Fruit fly (Drosophila melanogaster) whole organism, prepupa: Measurements from ENCODE around the gene CG8507.
A peak's percentile ranks its signal among the peaks of the same experiment; 100 is the strongest.

Experiments used
- CG10669 ChIP-seq: fragments of 200-800 bp; sonication (Bioruptor generic); optimal IDR thresholded peaks from 3 replicates; lab custom pipeline; 2018; ENCODE audit warnings: missing biosample characterization, mild to moderate bottlenecking, missing genetic modification characterization, moderate library complexity
- CG11294 ChIP-seq: fragments of 200-800 bp; sonication (Bioruptor generic); IDR thresholded peaks from 2 replicates; pipeline ENCODE4 v1.3.6; 2022; ENCODE audit warnings: missing biosample characterization, missing genetic modification characterization
- CG11762 ChIP-seq: fragments of 200-800 bp; sonication (Bioruptor generic); optimal IDR thresholded peaks from 3 replicates; lab custom pipeline; 2016; ENCODE audit warnings: missing biosample characterization, missing genetic modification characterization; ENCODE audit not compliant: insufficient read depth
- CG15336 ChIP-seq: fragments of 200-800 bp; sonication (Bioruptor generic); IDR thresholded peaks from 2 replicates; pipeline ENCODE4 v1.3.6; 2022; ENCODE audit warnings: missing biosample characterization, missing genetic modification characterization
- CG1621 ChIP-seq: fragments of 200-800 bp; sonication (Bioruptor generic); optimal IDR thresholded peaks from 3 replicates; lab custom pipeline; 2018; ENCODE audit warnings: missing biosample characterization, mild to moderate bottlenecking, missing genetic modification characterization
- CG16779 ChIP-seq: fragments of 200-800 bp; sonication (Bioruptor generic); optimal IDR thresholded peaks from 3 replicates; lab custom pipeline; 2017; ENCODE audit warnings: missing biosample characterization, mild to moderate bottlenecking, missing genetic modification characterization
- CG3032 ChIP-seq: fragments of 200-800 bp; optimal IDR thresholded peaks from 2 replicates; lab custom pipeline; 2019; ENCODE audit warnings: missing biosample characterization, mild to moderate bottlenecking, missing genetic modification characterization, moderate library complexity
- CG31627 ChIP-seq: fragments of 200-800 bp; sonication (Bioruptor generic); optimal IDR thresholded peaks from 3 replicates; lab custom pipeline; 2016; ENCODE audit warnings: missing biosample characterization, missing genetic modification characterization
- CG32006 ChIP-seq: fragments of 200-800 bp; sonication (Bioruptor generic); optimal IDR thresholded peaks from 3 replicates; lab custom pipeline; 2017; ENCODE audit warnings: missing biosample characterization, mild to moderate bottlenecking, missing genetic modification characterization
- CG34406 ChIP-seq: fragments of 200-800 bp; sonication (Bioruptor generic); optimal IDR thresholded peaks from 3 replicates; lab custom pipeline; 2016; ENCODE audit warnings: missing biosample characterization, missing genetic modification characterization
- CG3919 ChIP-seq: fragments of 200-800 bp; sonication (Bioruptor generic); optimal IDR thresholded peaks from 3 replicates; lab custom pipeline; 2016; ENCODE audit warnings: missing biosample characterization, missing genetic modification characterization
- CG4318 ChIP-seq: fragments of 200-800 bp; sonication (Bioruptor generic); optimal IDR thresholded peaks from 3 replicates; lab custom pipeline; 2017; ENCODE audit warnings: missing biosample characterization, mild to moderate bottlenecking, missing genetic modification characterization
- CG6276 ChIP-seq: fragments of 200-800 bp; sonication (Bioruptor generic); optimal IDR thresholded peaks from 2 replicates; lab custom pipeline; 2017; ENCODE audit warnings: missing biosample characterization, mild to moderate bottlenecking, missing genetic modification characterization
- CG6792 ChIP-seq: fragments of 200-800 bp; sonication (Bioruptor generic); optimal IDR thresholded peaks from 3 replicates; lab custom pipeline; 2016; ENCODE audit warnings: missing biosample characterization, missing genetic modification characterization
- CG6808 ChIP-seq: fragments of 200-800 bp; sonication (Bioruptor generic); optimal IDR thresholded peaks from 3 replicates; lab custom pipeline; 2017; ENCODE audit warnings: missing biosample characterization, missing genetic modification characterization, mild to moderate bottlenecking, moderate library complexity, missing genetic modification reagents
- CG6854 ChIP-seq: fragments of 200-800 bp; sonication (Bioruptor generic); optimal IDR thresholded peaks from 2 replicates; lab custom pipeline; 2017; ENCODE audit warnings: missing biosample characterization, mild to moderate bottlenecking, missing genetic modification characterization
- CG7368 ChIP-seq: fragments of 200-800 bp; sonication (Bioruptor generic); optimal IDR thresholded peaks from 3 replicates; lab custom pipeline; 2016; ENCODE audit warnings: missing biosample characterization, missing genetic modification characterization
- CG8119 ChIP-seq: fragments of 200-800 bp; sonication (Bioruptor generic); IDR thresholded peaks from 3 replicates; pipeline ENCODE4 v1.3.6; 2022; ENCODE audit warnings: missing biosample characterization, missing genetic modification characterization
- CG8319 ChIP-seq: fragments of 200-800 bp; sonication (Bioruptor generic); optimal IDR thresholded peaks from 3 replicates; lab custom pipeline; 2016; ENCODE audit warnings: missing biosample characterization, missing genetic modification characterization
- CG8632 ChIP-seq: fragments of 200-800 bp; sonication (Bioruptor generic); optimal IDR thresholded peaks from 3 replicates; lab custom pipeline; 2016; ENCODE audit warnings: missing biosample characterization, missing genetic modification characterization
- Eip75B ChIP-seq: fragments of 200-800 bp; sonication (Bioruptor generic); optimal IDR thresholded peaks from 3 replicates; lab custom pipeline; 2016; ENCODE audit warnings: missing biosample characterization, missing genetic modification characterization
- Eip78C ChIP-seq: fragments of 200-800 bp; sonication (Bioruptor generic); peaks from one replicate; lab custom pipeline; 2016; ENCODE audit warnings: missing biosample characterization, missing genetic modification characterization
- Eip93F ChIP-seq: fragments of 200-800 bp; sonication (Bioruptor generic); optimal IDR thresholded peaks from 2 replicates; lab custom pipeline; 2016; ENCODE audit warnings: missing biosample characterization, mild to moderate bottlenecking, missing genetic modification characterization
- Ets21C ChIP-seq: fragments of 200-800 bp; sonication (Bioruptor generic); optimal IDR thresholded peaks from 3 replicates; lab custom pipeline; 2016; ENCODE audit warnings: missing biosample characterization, missing genetic modification characterization
- Ets96B ChIP-seq: fragments of 200-800 bp; optimal IDR thresholded peaks from 2 replicates; lab custom pipeline; 2019; ENCODE audit warnings: missing biosample characterization, mild to moderate bottlenecking, missing genetic modification characterization, moderate library complexity
- Hr4 ChIP-seq: fragments of 200-800 bp; sonication (Bioruptor generic); optimal IDR thresholded peaks from 3 replicates; lab custom pipeline; 2016; ENCODE audit warnings: missing biosample characterization, missing genetic modification characterization
- Met ChIP-seq: fragments of 200-800 bp; sonication (Bioruptor generic); optimal IDR thresholded peaks from 3 replicates; lab custom pipeline; 2016; ENCODE audit warnings: missing biosample characterization, missing genetic modification characterization
- OdsH ChIP-seq: fragments of 200-800 bp; sonication (Bioruptor generic); optimal IDR thresholded peaks from 3 replicates; lab custom pipeline; 2016; ENCODE audit warnings: missing biosample characterization, missing genetic modification characterization
- Smox ChIP-seq: fragments of 200-800 bp; sonication (Bioruptor generic); optimal IDR thresholded peaks from 3 replicates; lab custom pipeline; 2016; ENCODE audit warnings: missing biosample characterization, missing genetic modification characterization
- Sox102F ChIP-seq: fragments of 200-800 bp; sonication (Bioruptor generic); optimal IDR thresholded peaks from 2 replicates; lab custom pipeline; 2016; ENCODE audit warnings: missing biosample characterization, mild to moderate bottlenecking, missing genetic modification characterization
- Sox14 ChIP-seq: fragments of 200-800 bp; sonication (Bioruptor generic); optimal IDR thresholded peaks from 3 replicates; lab custom pipeline; 2016; ENCODE audit warnings: missing biosample characterization, missing genetic modification characterization
- Sox15 ChIP-seq: fragments of 200-800 bp; sonication (Bioruptor generic); optimal IDR thresholded peaks from 3 replicates; lab custom pipeline; 2016; ENCODE audit warnings: missing biosample characterization, missing genetic modification characterization
- achi ChIP-seq: fragments of 200-800 bp; sonication (Bioruptor generic); optimal IDR thresholded peaks from 3 replicates; lab custom pipeline; 2016; ENCODE audit warnings: missing biosample characterization, missing genetic modification characterization
- cyc ChIP-seq: fragments of 200-800 bp; sonication (Bioruptor generic); optimal IDR thresholded peaks from 3 replicates; lab custom pipeline; 2016; ENCODE audit warnings: missing biosample characterization, missing genetic modification characterization
- eg ChIP-seq: fragments of 200-800 bp; sonication (Bioruptor generic); IDR thresholded peaks from 3 replicates; pipeline ENCODE4 v1.3.6; 2022; ENCODE audit warnings: missing biosample characterization, missing genetic modification characterization
- esn ChIP-seq: fragments of 200-800 bp; sonication (Bioruptor generic); optimal IDR thresholded peaks from 2 replicates; lab custom pipeline; 2016; ENCODE audit warnings: missing biosample characterization, mild to moderate bottlenecking, missing genetic modification characterization, moderate library complexity
- fkh ChIP-seq: fragments of 200-800 bp; sonication (Bioruptor generic); optimal IDR thresholded peaks from 3 replicates; lab custom pipeline; 2017; ENCODE audit warnings: missing biosample characterization, mild to moderate bottlenecking, missing genetic modification characterization, moderate library complexity
- net ChIP-seq: fragments of 200-800 bp; sonication (Bioruptor generic); optimal IDR thresholded peaks from 3 replicates; lab custom pipeline; 2016; ENCODE audit warnings: missing biosample characterization, missing genetic modification characterization
- pdm3 ChIP-seq: fragments of 200-800 bp; sonication (Bioruptor generic); optimal IDR thresholded peaks from 3 replicates; lab custom pipeline; 2016; ENCODE audit warnings: missing biosample characterization, missing genetic modification characterization
- salr ChIP-seq, 2 experiments: fragments of 200-800 bp; sonication (Bioruptor generic); optimal IDR thresholded peaks; 3 replicates each; lab custom pipeline; 2016 to 2018; ENCODE audit warnings: missing biosample characterization in 2 of 2, missing genetic modification characterization in 2 of 2, mild to moderate bottlenecking in 1 of 2
- spab ChIP-seq: fragments of 200-800 bp; sonication (Bioruptor generic); optimal IDR thresholded peaks from 2 replicates; lab custom pipeline; 2017; ENCODE audit warnings: missing biosample characterization, mild to moderate bottlenecking, missing genetic modification characterization, missing genetic modification reagents
- ss ChIP-seq, 2 experiments: fragments of 200-800 bp; sonication (Bioruptor generic); optimal IDR thresholded peaks; 2 replicates in 1 of 2; 3 replicates in 1 of 2; lab custom pipeline; 2017 to 2018; ENCODE audit warnings: mild to moderate bottlenecking in 2 of 2, missing biosample characterization in 2 of 2, missing genetic modification characterization in 2 of 2, moderate library complexity in 1 of 2
- svp ChIP-seq: fragments of 200-800 bp; sonication (Bioruptor generic); peaks from one replicate; lab custom pipeline; 2016; ENCODE audit warnings: missing biosample characterization, missing genetic modification characterization
- topi ChIP-seq: fragments of 200-800 bp; sonication (Bioruptor generic); optimal IDR thresholded peaks from 3 replicates; lab custom pipeline; 2016; ENCODE audit warnings: missing biosample characterization, missing genetic modification characterization
- vri ChIP-seq: fragments of 200-800 bp; sonication (Bioruptor generic); optimal IDR thresholded peaks from 3 replicates; lab custom pipeline; 2016; ENCODE audit warnings: missing biosample characterization, mild to moderate bottlenecking, missing genetic modification characterization

The CG8507 gene

dm6 chr3R:9771519-9771972, 19.7 kb upstream of the CG8507 start, which contains the start of gene CG9471 (continued):
- peak; percentile 95 for TF ChIP-seq CG8119 (GFP tag; lab: Robert Waterston, UW)
- peak; percentile 96 for TF ChIP-seq CG8632
- TF ChIP-seq eg: peak; percentile 97
- peak; percentile 96 for TF ChIP-seq CG15336 (GFP tag; lab: Robert Waterston, UW)
- TF ChIP-seq CG3032: peak; percentile 89
- peak; percentile 90 for TF ChIP-seq CG11294 (GFP tag; lab: Robert Waterston, UW)
- peak; percentile 85 for TF ChIP-seq CG16779 (tag; lab: Kevin White, UChicago)
- TF ChIP-seq esn (GFP tag; lab: Kevin White, UChicago): peak; percentile 98
- TF ChIP-seq vri (GFP tag; lab: Kevin White, UChicago): peak; percentile 98
- TF ChIP-seq CG6808: peak; percentile 87
- TF ChIP-seq Ets21C (GFP tag; lab: Kevin White, UChicago): peak; percentile 94

- TF ChIP-seq vri (GFP tag; lab: Kevin White, UChicago) (peak; percentile 88), pdm3 (GFP tag; lab: Kevin White, UChicago) (no peak), Eip78C (GFP tag; lab: Kevin White, UChicago) (peak; percentile 26), Smox (no peak), CG4318 (GFP tag; lab: Kevin White, UChicago) (no peak), Eip75B (GFP tag; lab: Kevin White, UChicago) (no peak), CG16779 (tag; lab: Kevin White, UChicago) (peak; percentile 12), CG15336 (GFP tag; lab: Robert Waterston, UW) (no peak), topi (GFP tag; lab: Kevin White, UChicago) (peak; percentile 13), CG7368 (GFP tag; lab: Kevin White, UChicago) (no peak), svp (GFP tag; lab: Kevin White, UChicago) (peak; percentile 72), ss (GFP tag; optimal IDR thresholded peaks at IDR 0.05; lab: Kevin White, UChicago) (peak in 1 of 2 experiments; percentile 8)
Measured at dm6 chr3R:9774147-9774546, 17.1 kb upstream of the CG8507 start, which contains the start of gene Whamy. Gene Whamy, minus strand, starts transcription at chr3R:9774419.

dm6 chr3R:9774821-9775220, 16.5 kb upstream of the CG8507 start, which contains the start of gene topi:
Gene topi, plus strand, starts transcription at chr3R:9775121.
- TF ChIP-seq topi (GFP tag; lab: Kevin White, UChicago) (no peak), CG31627 (GFP tag; lab: Kevin White, UChicago) (no peak), OdsH (GFP tag; lab: Kevin White, UChicago) (no peak), Met (GFP tag; lab: Kevin White, UChicago) (no peak), Ets96B (no peak), CG11762 (GFP tag; lab: Kevin White, UChicago) (no peak), CG10669 (GFP tag; lab: Kevin White, UChicago) (no peak), Sox102F (GFP tag; lab: Kevin White, UChicago) (no peak), Sox15 (GFP tag; lab: Kevin White, UChicago) (no peak), Hr4 (GFP tag; lab: Kevin White, UChicago) (no peak), CG4318 (GFP tag; lab: Kevin White, UChicago) (no peak), salr (GFP tag; optimal IDR thresholded peaks at IDR 0.05; lab: Kevin White, UChicago) (no peak), CG3919 (GFP tag; lab: Kevin White, UChicago) (no peak), CG34406 (GFP tag; lab: Kevin White, UChicago) (no peak), Eip93F (GFP tag; lab: Kevin White, UChicago) (no peak), CG3032 (no peak), CG1621 (no peak), CG11294 (GFP tag; lab: Robert Waterston, UW) (no peak), CG32006 (GFP tag; lab: Kevin White, UChicago) (no peak), net (no peak)

- TF ChIP-seq CG11762 (GFP tag; lab: Kevin White, UChicago) (no peak), Ets96B (no peak), CG8319 (GFP tag; lab: Kevin White, UChicago) (no peak), CG6854 (peak; percentile 74), salr (GFP tag; optimal IDR thresholded peaks at IDR 0.05; lab: Kevin White, UChicago) (peak in 1 of 2 experiments; percentile 58), CG6792 (GFP tag; lab: Kevin White, UChicago) (peak; percentile 38), achi (GFP tag; lab: Kevin White, UChicago) (peak; percentile 29), CG6276 (GFP tag; lab: Kevin White, UChicago) (no peak), CG34406 (GFP tag; lab: Kevin White, UChicago) (peak; percentile 8), Ets21C (GFP tag; lab: Kevin White, UChicago) (no peak), Sox14 (peak; percentile 62), cyc (GFP tag; lab: Kevin White, UChicago) (peak; percentile 73), spab (GFP tag; lab: Kevin White, UChicago) (no peak), fkh (GFP tag; lab: Kevin White, UChicago) (no peak), CG8632 (no peak), CG7368 (GFP tag; lab: Kevin White, UChicago) (peak; percentile 49), Sox102F (GFP tag; lab: Kevin White, UChicago) (peak; percentile 50)
Measured at dm6 chr3R:9777941-9778360, 13.3 kb upstream of the CG8507 start, which contains the start of gene RpS29. Gene RpS29, plus strand, starts transcription at chr3R:9778042.
